Worm (Caenorhabditis elegans): Measurements from ENCODE around the gene oig-4.

ce11 chrII:7639036-7639435, 25.7 kb downstream of the oig-4 start:
- no peak for TF ChIP-seq elt-3 (tag; optimal IDR thresholded peaks at IDR 0.05)
- no peak for TF ChIP-seq mdl-1 (tag; optimal IDR thresholded peaks at IDR 0.05)
